Fruit fly (Drosophila melanogaster) whole organism, embryonic: Measurements from ENCODE around the gene COX6B.

Experiments used
- Abd-B ChIP-seq: fragments of 200-800 bp; sonication (Bioruptor generic); optimal IDR thresholded peaks from 2 replicates; lab custom pipeline; 2018; ENCODE audit warnings: missing biosample characterization, mild to moderate bottlenecking, missing genetic modification characterization, moderate library complexity
- Asciz ChIP-seq: fragments of 200-800 bp; sonication (Bioruptor generic); optimal IDR thresholded peaks from 2 replicates; lab custom pipeline; 2017; ENCODE audit warnings: missing biosample characterization, mild to moderate bottlenecking, missing genetic modification characterization, missing genetic modification reagents
- B-H2 ChIP-seq: fragments of 200-800 bp; sonication (Bioruptor generic); optimal IDR thresholded peaks from 2 replicates; lab custom pipeline; 2018; ENCODE audit warnings: missing biosample characterization, mild to moderate bottlenecking, missing genetic modification characterization
- BEAF-32 ChIP-seq: fragments of 200-800 bp; sonication (Bioruptor generic); optimal IDR thresholded peaks from 3 replicates; lab custom pipeline; 2017; ENCODE audit warnings: missing biosample characterization, missing genetic modification characterization, mild to moderate bottlenecking, moderate library complexity, missing genetic modification reagents
- CG1024 ChIP-seq: fragments of 200-800 bp; sonication (Bioruptor generic); IDR thresholded peaks from 2 replicates; pipeline ENCODE4 v1.3.6; 2022; ENCODE audit warnings: missing biosample characterization, missing genetic modification characterization
- CG10267 ChIP-seq: fragments of 200-800 bp; sonication (Bioruptor generic); optimal IDR thresholded peaks from 2 replicates; lab custom pipeline; 2018; ENCODE audit warnings: missing biosample characterization, mild to moderate bottlenecking, missing genetic modification characterization, moderate library complexity
- CG10979 ChIP-seq: fragments of 200-800 bp; sonication (Bioruptor generic); optimal IDR thresholded peaks from 2 replicates; lab custom pipeline; 2018; ENCODE audit warnings: missing biosample characterization, mild to moderate bottlenecking, missing genetic modification characterization, moderate library complexity
- CG13287 ChIP-seq: fragments of 200-800 bp; sonication (Bioruptor generic); IDR thresholded peaks from 2 replicates; pipeline ENCODE4 v1.3.6; 2022; ENCODE audit warnings: missing biosample characterization, missing genetic modification characterization; ENCODE audit not compliant: partially characterized antibody
- CG14710 ChIP-seq: fragments of 200-800 bp; sonication (Bioruptor generic); optimal IDR thresholded peaks from 3 replicates; lab custom pipeline; 2019; ENCODE audit warnings: missing biosample characterization, mild to moderate bottlenecking, missing genetic modification characterization, moderate library complexity
- CG15514 ChIP-seq: fragments of 200-800 bp; sonication (Bioruptor generic); optimal IDR thresholded peaks from 3 replicates; lab custom pipeline; 2017; ENCODE audit warnings: missing biosample characterization, missing genetic modification characterization, mild to moderate bottlenecking, moderate library complexity, missing genetic modification reagents
- CG1603 ChIP-seq: fragments of 200-800 bp; sonication (Bioruptor generic); optimal IDR thresholded peaks from 2 replicates; lab custom pipeline; 2019; ENCODE audit warnings: missing biosample characterization, mild to moderate bottlenecking, missing genetic modification characterization, moderate library complexity
- CG18764 ChIP-seq: fragments of 200-800 bp; sonication (Bioruptor generic); optimal IDR thresholded peaks from 3 replicates; lab custom pipeline; 2016; ENCODE audit warnings: missing biosample characterization, missing genetic modification characterization
- CG2116 ChIP-seq: fragments of 200-800 bp; sonication (Bioruptor generic); optimal IDR thresholded peaks from 3 replicates; lab custom pipeline; 2018; ENCODE audit warnings: missing biosample characterization, mild to moderate bottlenecking, missing genetic modification characterization
- CG2889 ChIP-seq: fragments of 200-800 bp; sonication (Bioruptor generic); IDR thresholded peaks from 3 replicates; pipeline ENCODE4 v1.3.6; 2022; ENCODE audit warnings: missing biosample characterization, missing genetic modification characterization
- CG31365 ChIP-seq: fragments of 200-800 bp; sonication (Bioruptor generic); optimal IDR thresholded peaks from 2 replicates; lab custom pipeline; 2018; ENCODE audit warnings: missing biosample characterization, mild to moderate bottlenecking, missing genetic modification characterization
- CG4617 ChIP-seq: fragments of 200-800 bp; sonication (Bioruptor generic); optimal IDR thresholded peaks from 3 replicates; lab custom pipeline; 2016; ENCODE audit warnings: missing biosample characterization, missing genetic modification characterization, borderline replicate concordance
- CG6254 ChIP-seq: fragments of 200-800 bp; sonication (Bioruptor generic); optimal IDR thresholded peaks from 3 replicates; lab custom pipeline; 2017; ENCODE audit warnings: mild to moderate bottlenecking, missing biosample characterization, missing genetic modification reagents, missing genetic modification characterization
- CG8765 ChIP-seq: fragments of 200-800 bp; sonication (Bioruptor generic); IDR thresholded peaks from 2 replicates; pipeline ENCODE4 v1.3.6; 2022; ENCODE audit warnings: missing biosample characterization, missing genetic modification characterization
- CG8924 ChIP-seq: fragments of 200-800 bp; optimal IDR thresholded peaks from 3 replicates; lab custom pipeline; 2019; ENCODE audit warnings: missing biosample characterization, mild to moderate bottlenecking, missing genetic modification characterization, moderate library complexity
- CHES-1-like ChIP-seq: fragments of 200-800 bp; sonication (Bioruptor generic); optimal IDR thresholded peaks from 2 replicates; lab custom pipeline; 2016; ENCODE audit warnings: missing biosample characterization, missing genetic modification characterization
- CoRest ChIP-seq: fragments of 200-800 bp; sonication (Bioruptor generic); optimal IDR thresholded peaks from 3 replicates; lab custom pipeline; 2018; ENCODE audit warnings: missing biosample characterization, mild to moderate bottlenecking, missing genetic modification characterization, moderate library complexity
- Dll ChIP-seq: fragments of 200-800 bp; sonication (Bioruptor generic); IDR thresholded peaks from 4 replicates; pipeline ENCODE4 v1.3.6; 2022; ENCODE audit warnings: missing biosample characterization, missing genetic modification characterization; ENCODE audit not compliant: partially characterized antibody
- Dp ChIP-seq: fragments of 200-800 bp; sonication (Bioruptor generic); optimal IDR thresholded peaks from 2 replicates; lab custom pipeline; 2018; ENCODE audit warnings: missing biosample characterization, mild to moderate bottlenecking, missing genetic modification characterization, moderate library complexity
- E2f2 ChIP-seq: fragments of 200-800 bp; sonication (Bioruptor generic); IDR thresholded peaks from 2 replicates; pipeline ENCODE4 v1.3.6; 2022; ENCODE audit warnings: missing biosample characterization, missing genetic modification characterization
- Elba2 ChIP-seq: fragments of 200-800 bp; sonication (Bioruptor generic); optimal IDR thresholded peaks from 3 replicates; lab custom pipeline; 2016; ENCODE audit warnings: missing biosample characterization, missing genetic modification characterization
- Ets65A ChIP-seq: fragments of 200-800 bp; sonication (Bioruptor generic); peaks from one replicate; lab custom pipeline; 2016; ENCODE audit warnings: missing biosample characterization, missing genetic modification characterization
- HHEX ChIP-seq: fragments of 200-800 bp; sonication (Bioruptor generic); optimal IDR thresholded peaks from 3 replicates; lab custom pipeline; 2017; ENCODE audit warnings: missing biosample characterization, mild to moderate bottlenecking, missing genetic modification characterization, missing genetic modification reagents
- Hand ChIP-seq: fragments of 200-800 bp; sonication (Bioruptor generic); optimal IDR thresholded peaks from 2 replicates; lab custom pipeline; 2017; ENCODE audit warnings: mild to moderate bottlenecking, missing biosample characterization, missing genetic modification reagents, missing genetic modification characterization
- Lhr ChIP-seq: fragments of 200-800 bp; sonication (Bioruptor generic); optimal IDR thresholded peaks from 3 replicates; lab custom pipeline; 2017; ENCODE audit warnings: mild to moderate bottlenecking, missing biosample characterization, missing genetic modification reagents, missing genetic modification characterization
- MESR4 ChIP-seq: fragments of 200-800 bp; sonication (Bioruptor generic); optimal IDR thresholded peaks from 2 replicates; lab custom pipeline; 2018; ENCODE audit warnings: missing biosample characterization, mild to moderate bottlenecking, missing genetic modification characterization, moderate library complexity
- Max ChIP-seq: fragments of 200-800 bp; sonication (Bioruptor generic); optimal IDR thresholded peaks from 2 replicates; lab custom pipeline; 2016; ENCODE audit warnings: missing biosample characterization, mild to moderate bottlenecking, missing genetic modification characterization
- PHDP ChIP-seq: fragments of 200-800 bp; sonication (Bioruptor generic); optimal IDR thresholded peaks from 3 replicates; lab custom pipeline; 2018; ENCODE audit warnings: missing biosample characterization, mild to moderate bottlenecking, missing genetic modification characterization, moderate library complexity
- Pdp1 ChIP-seq, 2 experiments: fragments of 200-800 bp; sonication (Bioruptor generic); optimal IDR thresholded peaks; 3 replicates each; lab custom pipeline; 2016; ENCODE audit warnings: missing biosample characterization in 2 of 2, missing genetic modification characterization in 2 of 2, mild to moderate bottlenecking in 1 of 2, moderate library complexity in 1 of 2
- Rfx ChIP-seq: fragments of 200-800 bp; sonication (Bioruptor generic); IDR thresholded peaks from 2 replicates; pipeline ENCODE4 v1.3.6; 2022; ENCODE audit warnings: missing biosample characterization, missing genetic modification characterization
- Scr ChIP-seq: fragments of 200-800 bp; sonication (Bioruptor generic); IDR thresholded peaks from 2 replicates; pipeline ENCODE4 v1.3.6; 2022; ENCODE audit warnings: missing biosample characterization, missing genetic modification characterization; ENCODE audit not compliant: partially characterized antibody
- Stat92E ChIP-seq, 3 experiments: fragments of >200 bp in 2 of 3; fragments of 200-800 bp in 1 of 3; sonication (Bioruptor generic) in 1 of 3; optimal IDR thresholded peaks; 2 replicates each; lab custom pipeline; 2017 to 2019; ENCODE audit warnings: missing biosample characterization in 3 of 3, missing genetic modification characterization in 3 of 3, mild to moderate bottlenecking in 1 of 3, moderate library complexity in 1 of 3
- dm ChIP-seq: fragments of 200-800 bp; sonication (Bioruptor generic); optimal IDR thresholded peaks from 3 replicates; lab custom pipeline; 2016; ENCODE audit warnings: missing biosample characterization, missing genetic modification characterization
- gfzf ChIP-seq: fragments of 200-800 bp; sonication (Bioruptor generic); optimal IDR thresholded peaks from 2 replicates; lab custom pipeline; 2016; ENCODE audit warnings: missing biosample characterization, mild to moderate bottlenecking, missing genetic modification characterization, moderate library complexity
- hbn ChIP-seq: fragments of 200-800 bp; sonication (Bioruptor generic); IDR thresholded peaks from 2 replicates; pipeline ENCODE4 v1.3.6; 2022; ENCODE audit warnings: missing biosample characterization, missing genetic modification characterization; ENCODE audit not compliant: partially characterized antibody
- nmo ChIP-seq: fragments of 200-800 bp; sonication (Bioruptor generic); optimal IDR thresholded peaks from 2 replicates; lab custom pipeline; 2018; ENCODE audit warnings: missing biosample characterization, mild to moderate bottlenecking, missing genetic modification characterization, moderate library complexity
- phol ChIP-seq: fragments of 200-800 bp; sonication (Bioruptor generic); optimal IDR thresholded peaks from 3 replicates; lab custom pipeline; 2018; ENCODE audit warnings: missing biosample characterization, mild to moderate bottlenecking, missing genetic modification characterization, moderate library complexity
- pzg ChIP-seq: fragments of 200-800 bp; sonication (Bioruptor generic); optimal IDR thresholded peaks from 3 replicates; lab custom pipeline; 2018; ENCODE audit warnings: missing biosample characterization, mild to moderate bottlenecking, missing genetic modification characterization, moderate library complexity
- row ChIP-seq: fragments of 200-800 bp; sonication (Bioruptor generic); IDR thresholded peaks from 3 replicates; pipeline ENCODE4 v1.3.6; 2022; ENCODE audit warnings: missing biosample characterization, missing genetic modification characterization
- sens ChIP-seq: fragments of 200-800 bp; sonication (Bioruptor generic); peaks from one replicate; lab custom pipeline; 2016; ENCODE audit warnings: missing biosample characterization, missing genetic modification characterization
- stwl ChIP-seq: fragments of 200-800 bp; sonication (Bioruptor generic); optimal IDR thresholded peaks from 3 replicates; lab custom pipeline; 2018; ENCODE audit warnings: missing biosample characterization, mild to moderate bottlenecking, missing genetic modification characterization, moderate library complexity
- sug ChIP-seq: fragments of 200-800 bp; optimal IDR thresholded peaks from 2 replicates; lab custom pipeline; 2019; ENCODE audit warnings: missing biosample characterization, mild to moderate bottlenecking, missing genetic modification characterization, moderate library complexity
- trem ChIP-seq: fragments of 200-800 bp; optimal IDR thresholded peaks from 3 replicates; lab custom pipeline; 2019; ENCODE audit warnings: missing biosample characterization, mild to moderate bottlenecking, missing genetic modification characterization, moderate library complexity
- zfh2 ChIP-seq: fragments of 200-800 bp; sonication (Bioruptor generic); optimal IDR thresholded peaks from 2 replicates; lab custom pipeline; 2016; ENCODE audit warnings: missing biosample characterization, missing genetic modification characterization

Gene COX6B

dm6 chrX:19704083-19704482 lies 40.1 kb downstream of the COX6B start, which contains the start of the genes CG14230 and CG14232 (continued):
- TF ChIP-seq Pdp1 (GFP tag; optimal IDR thresholded peaks at IDR 0.05; lab: Kevin White, UChicago) (peak in 1 of 2 experiments; percentile 28), MESR4 (GFP tag; lab: Kevin White, UChicago) (peak; percentile 73), Lhr (GFP tag; lab: Kevin White, UChicago) (peak; percentile 2), CG2116 (GFP tag; lab: Kevin White, UChicago) (peak; percentile 56), Ets65A (peak; percentile 90), CHES-1-like (GFP tag; lab: Kevin White, UChicago) (peak; percentile 62), hbn (peak; percentile 30; the same call in 1 of the 2 replicates), Scr (GFP tag; lab: Robert Waterston, UW) (0 out of 2 replicates have a peak, but pooled peaks have one; percentile 33), phol (peak; percentile 24), trem (tag; lab: Kevin White, UChicago) (peak; percentile 47), stwl (tag; lab: Kevin White, UChicago) (peak; percentile 89), Abd-B (peak; percentile 61), CG15514 (GFP tag; lab: Kevin White, UChicago) (peak; percentile 41), CG6254 (GFP tag; lab: Kevin White, UChicago) (no peak), zfh2 (GFP tag; lab: Kevin White, UChicago) (peak; percentile 6), CG4617 (peak; percentile 71), CG14710 (tag; lab: Kevin White, UChicago) (peak; percentile 62), HHEX (GFP tag; lab: Kevin White, UChicago) (no peak), Asciz (no peak), PHDP (tag; lab: Kevin White, UChicago) (peak; percentile 5), Rfx (GFP tag; lab: Robert Waterston, UW) (0 out of 2 replicates have a peak, but pooled peaks have one; percentile 23), CG13287 (GFP tag; lab: Robert Waterston, UW) (peak; percentile 69), CG1024 (GFP tag; lab: Robert Waterston, UW) (no peak), BEAF-32 (peak; percentile 42), CoRest (no peak), CG2889 (GFP tag; lab: Robert Waterston, UW) (no peak), CG10979 (tag; lab: Kevin White, UChicago) (peak; percentile 9), dm (GFP tag; lab: Kevin White, UChicago) (peak; percentile 84), B-H2 (GFP tag; lab: Kevin White, UChicago) (no peak), gfzf (GFP tag; lab: Kevin White, UChicago) (peak; percentile 87), Elba2 (peak; percentile 47), Hand (GFP tag; lab: Kevin White, UChicago) (no peak), pzg (GFP tag; lab: Kevin White, UChicago) (peak; percentile 70), Stat92E (GFP tag; optimal IDR thresholded peaks at IDR 0.05; lab: Kevin White, UChicago) (no peak), CG31365 (tag; lab: Kevin White, UChicago) (no peak), sug (tag; lab: Kevin White, UChicago) (peak; percentile 19), Dll (GFP tag; lab: Robert Waterston, UW) (0 out of 4 replicates have a peak, but pooled peaks have one; percentile 42), E2f2 (GFP tag; lab: Robert Waterston, UW) (peak; percentile 51), CG1603 (tag; lab: Kevin White, UChicago) (peak; percentile 71), Max (peak; percentile 37), CG8924 (tag; lab: Kevin White, UChicago) (peak; percentile 11), sens (GFP tag; lab: Kevin White, UChicago) (peak; percentile 66), nmo (GFP tag; lab: Kevin White, UChicago) (peak; percentile 44), CG8765 (0 out of 2 replicates have a peak, but pooled peaks have one; percentile 17), CG10267 (tag; lab: Kevin White, UChicago) (peak; percentile 90), Dp (GFP tag; lab: Kevin White, UChicago) (peak; percentile 34), CG18764 (GFP tag; lab: Kevin White, UChicago) (peak; percentile 21), row (GFP tag; lab: Robert Waterston, UW) (0 out of 3 replicates have a peak, but pooled peaks have one; percentile 21)
